Worm (Caenorhabditis elegans): ENCODE results near the gene C50F4.12.

ce11 chrV:9526470-9526869, 13.1 kb downstream of the C50F4.12 start, which contains the start of gene C50F4.1:
- TF ChIP-seq hmg-4 (GFP tag; optimal IDR thresholded peaks at IDR 0.05) (no peak), scrt-1 (GFP tag; IDR thresholded peaks at IDR 0.05) (no peak), tra-4 (tag; optimal IDR thresholded peaks at IDR 0.05) (no peak), ceh-13 (GFP tag; optimal IDR thresholded peaks at IDR 0.05) (no peak), ama-1 (optimal IDR thresholded peaks at IDR 0.05) (no peak), B0310.2 (tag; optimal IDR thresholded peaks at IDR 0.05) (no peak), aly-1 (tag; optimal IDR thresholded peaks at IDR 0.05) (no peak), ets-7 (tag; optimal IDR thresholded peaks at IDR 0.05) (no peak), flt-1 (GFP tag; IDR thresholded peaks at IDR 0.05) (no peak), ceh-36 (tag; optimal IDR thresholded peaks at IDR 0.05) (no peak), hmbx-1 (tag; optimal IDR thresholded peaks at IDR 0.05) (no peak)

Measured in whole organism, early embryonic.